Fruit fly (Drosophila melanogaster) whole organism, prepupa: ENCODE results near the gene CG42245.

Experiments
- CG11902 ChIP-seq: fragments of 200-800 bp; sonication (Bioruptor generic); optimal IDR thresholded peaks from 3 replicates; lab custom pipeline; 2016; ENCODE audit warnings: missing biosample characterization, missing genetic modification characterization
- CG1621 ChIP-seq: fragments of 200-800 bp; sonication (Bioruptor generic); optimal IDR thresholded peaks from 3 replicates; lab custom pipeline; 2018; ENCODE audit warnings: missing biosample characterization, mild to moderate bottlenecking, missing genetic modification characterization
- CG6276 ChIP-seq: fragments of 200-800 bp; sonication (Bioruptor generic); optimal IDR thresholded peaks from 2 replicates; lab custom pipeline; 2017; ENCODE audit warnings: missing biosample characterization, mild to moderate bottlenecking, missing genetic modification characterization
- CG8119 ChIP-seq: fragments of 200-800 bp; sonication (Bioruptor generic); IDR thresholded peaks from 3 replicates; pipeline ENCODE4 v1.3.6; 2022; ENCODE audit warnings: missing biosample characterization, missing genetic modification characterization
- Hr4 ChIP-seq: fragments of 200-800 bp; sonication (Bioruptor generic); optimal IDR thresholded peaks from 3 replicates; lab custom pipeline; 2016; ENCODE audit warnings: missing biosample characterization, missing genetic modification characterization
- fd59A ChIP-seq: fragments of 200-800 bp; sonication (Bioruptor generic); optimal IDR thresholded peaks from 2 replicates; lab custom pipeline; 2017; ENCODE audit warnings: missing biosample characterization, mild to moderate bottlenecking, missing genetic modification characterization, missing genetic modification reagents

DNA sequence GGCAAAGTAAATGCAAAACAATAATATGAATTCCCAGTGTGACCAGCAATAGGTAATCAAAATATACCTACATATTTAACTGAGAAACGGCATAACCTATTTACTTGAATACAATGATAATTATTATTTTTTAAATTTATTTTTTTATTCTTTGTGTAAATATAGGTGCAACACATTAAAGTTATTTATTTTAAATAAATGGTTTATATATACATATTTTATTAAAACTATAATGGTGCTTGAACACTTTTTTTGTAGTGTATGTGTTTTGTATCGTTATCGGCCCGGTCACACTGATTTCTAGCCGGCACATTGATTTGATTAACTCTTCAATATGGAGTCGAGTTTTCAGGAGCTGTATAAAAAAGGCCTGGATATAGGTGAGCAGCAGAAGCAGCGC lies 20.3 kb downstream of the CG42245 start, which contains the start of the genes ProRS-m, CG42304 and Snup:
- TF ChIP-seq CG11902 (GFP tag; lab: Kevin White, UChicago), result peak; percentile 37
- TF ChIP-seq CG6276 (GFP tag; lab: Kevin White, UChicago), result no peak
- TF ChIP-seq Hr4 (GFP tag; lab: Kevin White, UChicago), result no peak
- no peak for TF ChIP-seq fd59A (GFP tag; lab: Kevin White, UChicago)
- TF ChIP-seq CG8119 (GFP tag; lab: Robert Waterston, UW), result peak; percentile 43; the same call in 1 of the 3 replicates
- TF ChIP-seq CG1621 (tag; lab: Kevin White, UChicago), result no peak
